In genomic region chr2L:12063035-12063434, dm6 we compare ENCODE assay signal across 1 fruit fly cellular context.
A peak's percentile ranks its signal among the peaks of the same experiment; 100 is the strongest.
TF ChIP-seq lines count a peak whose summit lies in the region.

TSS of gene Rab3-GAP (minus strand) at chr2L:12063184.

TF ChIP-seq in whole organism, embryonic, 481 proteins besides CTCF, POLR2A, EP300 and RAD21 (continued from another document and continues in another):
- TF ChIP-seq CoRest (tag; optimal IDR thresholded peaks at IDR 0.05; lab: Kevin White, UChicago) (peak; percentile 10), CG13424 (tag; optimal IDR thresholded peaks at IDR 0.05; lab: Kevin White, UChicago) (peak; percentile 30), sc (optimal IDR thresholded peaks at IDR 0.05; lab: Kevin White, UChicago) (no peak), sc (GFP tag; optimal IDR thresholded peaks at IDR 0.05; lab: Kevin White, UChicago) (no peak), ci (GFP tag; IDR thresholded peaks at IDR 0.05; lab: Robert Waterston, UW) (peak; percentile 44; the same call in 1 of the 3 replicates), CG18764 (GFP tag; optimal IDR thresholded peaks at IDR 0.05; lab: Kevin White, UChicago) (peak; percentile 8), CG17829 (tag; optimal IDR thresholded peaks at IDR 0.05; lab: Kevin White, UChicago) (peak; percentile 70), CG6791 (GFP tag; IDR thresholded peaks at IDR 0.05; lab: Robert Waterston, UW; ENCODE audit: partially characterized antibody) (peak; percentile 45; the same call in 1 of the 3 replicates), Chrac-16 (GFP tag; optimal IDR thresholded peaks at IDR 0.05; lab: Kevin White, UChicago) (peak; percentile 29), MESR4 (GFP tag; optimal IDR thresholded peaks at IDR 0.05; lab: Kevin White, UChicago) (peak; percentile 50), CG13624 (GFP tag; optimal IDR thresholded peaks at IDR 0.05; lab: Kevin White, UChicago) (peak; percentile 1), NfI (GFP tag; optimal IDR thresholded peaks at IDR 0.05; lab: Kevin White, UChicago) (no peak), nmo (GFP tag; optimal IDR thresholded peaks at IDR 0.05; lab: Kevin White, UChicago) (peak; percentile 51), CG14710 (tag; optimal IDR thresholded peaks at IDR 0.05; lab: Kevin White, UChicago) (peak; percentile 51), CG17568 (GFP tag; optimal IDR thresholded peaks at IDR 0.05; lab: Kevin White, UChicago) (no peak), cg (GFP tag; optimal IDR thresholded peaks at IDR 0.05; lab: Kevin White, UChicago) (no peak), CG1603 (tag; optimal IDR thresholded peaks at IDR 0.05; lab: Kevin White, UChicago) (peak; percentile 59), pzg (GFP tag; optimal IDR thresholded peaks at IDR 0.05; lab: Kevin White, UChicago) (peak; percentile 52), Atf6 (GFP tag; IDR thresholded peaks at IDR 0.05; lab: Robert Waterston, UW) (0 out of 2 replicates have a peak, but pooled peaks have one; percentile 15), Dref (GFP tag; IDR thresholded peaks at IDR 0.05; lab: Robert Waterston, UW) (peak; percentile 84), pita (GFP tag; optimal IDR thresholded peaks at IDR 0.05; lab: Kevin White, UChicago) (no peak), CG11695 (GFP tag; IDR thresholded peaks at IDR 0.05; lab: Robert Waterston, UW) (peak; percentile 44; the same call in 1 of the 3 replicates), CG7963 (GFP tag; IDR thresholded peaks at IDR 0.05; lab: Robert Waterston, UW; ENCODE audit: partially characterized antibody) (peak; percentile 42; the same call in 1 of the 3 replicates), wdn (GFP tag; IDR thresholded peaks at IDR 0.05; lab: Robert Waterston, UW) (no peak), CG8290 (GFP tag; optimal IDR thresholded peaks at IDR 0.05; lab: Kevin White, UChicago) (peak; percentile 26), CG8290 (tag; optimal IDR thresholded peaks at IDR 0.05; lab: Kevin White, UChicago) (no peak), Pdp1 (GFP tag; optimal IDR thresholded peaks at IDR 0.05; lab: Kevin White, UChicago) (peak in 1 of 2 experiments; percentile 37), BEAF-32 (GFP tag; optimal IDR thresholded peaks at IDR 0.05; lab: Kevin White, UChicago) (peak; percentile 36), sob (GFP tag; IDR thresholded peaks at IDR 0.05; lab: Robert Waterston, UW) (peak; percentile 29; the same call in 1 of the 2 replicates), sna (GFP tag; IDR thresholded peaks at IDR 0.05; lab: Robert Waterston, UW; ENCODE audit: partially characterized antibody) (peak; percentile 68; the same call in 1 of the 2 replicates), CG7987 (GFP tag; optimal IDR thresholded peaks at IDR 0.05; lab: Kevin White, UChicago) (peak; percentile 18), PHDP (tag; optimal IDR thresholded peaks at IDR 0.05; lab: Kevin White, UChicago) (peak; percentile 29), Med (GFP tag; lab: Kevin White, UChicago) (peak; percentile 78), Blimp-1 (GFP tag; optimal IDR thresholded peaks at IDR 0.05; lab: Kevin White, UChicago) (no peak), az2 (GFP tag; optimal IDR thresholded peaks at IDR 0.05; lab: Kevin White, UChicago) (peak; percentile 33), CG16813 (GFP tag; IDR thresholded peaks at IDR 0.05; lab: Robert Waterston, UW; ENCODE audit: partially characterized antibody) (peak; percentile 45; the same call in 2 of the 3 replicates), crp (GFP tag; optimal IDR thresholded peaks at IDR 0.05; lab: Kevin White, UChicago) (peak; percentile 48 to 93), Jarid2 (GFP tag; optimal IDR thresholded peaks at IDR 0.05; lab: Kevin White, UChicago) (no peak), Fer3 (tag; optimal IDR thresholded peaks at IDR 0.05; lab: Kevin White, UChicago) (peak; percentile 34), Sry-β (GFP tag; optimal IDR thresholded peaks at IDR 0.05; lab: Kevin White, UChicago) (peak; percentile 97), CG32767 (GFP tag; IDR thresholded peaks at IDR 0.05; lab: Robert Waterston, UW) (0 out of 2 replicates have a peak, but pooled peaks have one; percentile 15), zfh1 (GFP tag; IDR thresholded peaks at IDR 0.05; lab: Robert Waterston, UW) (peak; percentile 51; the same call in 1 of the 3 replicates), slbo (GFP tag; IDR thresholded peaks at IDR 0.05; lab: Robert Waterston, UW) (peak; percentile 66), CG8388 (GFP tag; optimal IDR thresholded peaks at IDR 0.05; lab: Kevin White, UChicago) (peak; percentile 15), CG2712 (tag; optimal IDR thresholded peaks at IDR 0.05; lab: Kevin White, UChicago) (peak; percentile 64), lmd (GFP tag; IDR thresholded peaks at IDR 0.05; lab: Robert Waterston, UW) (peak; percentile 10; the same call in 1 of the 2 replicates), Six4 (GFP tag; optimal IDR thresholded peaks at IDR 0.05; lab: Kevin White, UChicago) (peak; percentile 5), H15 (GFP tag; IDR thresholded peaks at IDR 0.05; lab: Robert Waterston, UW) (no peak), CG12659 (GFP tag; optimal IDR thresholded peaks at IDR 0.05; lab: Kevin White, UChicago) (peak; percentile 22), tin (GFP tag; optimal IDR thresholded peaks at IDR 0.05; lab: Kevin White, UChicago) (peak; percentile 29), CG33557 (GFP tag; optimal IDR thresholded peaks at IDR 0.05; lab: Kevin White, UChicago) (no peak), Hsf (GFP tag; optimal IDR thresholded peaks at IDR 0.05; lab: Kevin White, UChicago) (peak; percentile 28), ara (GFP tag; IDR thresholded peaks at IDR 0.05; lab: Robert Waterston, UW) (0 out of 2 replicates have a peak, but pooled peaks have one; percentile 7), Xbp1 (GFP tag; optimal IDR thresholded peaks at IDR 0.05; lab: Kevin White, UChicago) (peak; percentile 17), CG9932 (GFP tag; IDR thresholded peaks at IDR 0.05; lab: Robert Waterston, UW) (0 out of 2 replicates have a peak, but pooled peaks have one; percentile 10), onecut (GFP tag; IDR thresholded peaks at IDR 0.05; lab: Robert Waterston, UW) (peak; percentile 29; the same call in 1 of the 2 replicates), unc-4 (GFP tag; IDR thresholded peaks at IDR 0.05; lab: Robert Waterston, UW; ENCODE audit: partially characterized antibody) (no peak), Dll (GFP tag; IDR thresholded peaks at IDR 0.05; lab: Robert Waterston, UW; ENCODE audit: partially characterized antibody) (peak; percentile 76), CG6854 (GFP tag; optimal IDR thresholded peaks at IDR 0.05; lab: Kevin White, UChicago) (no peak), Antp (GFP tag; optimal IDR thresholded peaks at IDR 0.05; lab: Kevin White, UChicago) (peak; percentile 4), hkb (optimal IDR thresholded peaks at IDR 0.05; lab: Kevin White, UChicago) (no peak), hkb (GFP tag; IDR thresholded peaks at IDR 0.05; lab: Robert Waterston, UW) (peak; percentile 57), CG3281 (GFP tag; optimal IDR thresholded peaks at IDR 0.05; lab: Kevin White, UChicago) (no peak), Dp (GFP tag; optimal IDR thresholded peaks at IDR 0.05; lab: Kevin White, UChicago) (peak; percentile 10), CG12155 (GFP tag; optimal IDR thresholded peaks at IDR 0.05; lab: Kevin White, UChicago) (peak; percentile 22), CG11398 (GFP tag; optimal IDR thresholded peaks at IDR 0.05; lab: Kevin White, UChicago) (no peak), h (optimal IDR thresholded peaks at IDR 0.05; lab: Kevin White, UChicago) (no peak), CG12942 (GFP tag; optimal IDR thresholded peaks at IDR 0.05; lab: Kevin White, UChicago) (peak; percentile 34), Bteb2 (GFP tag; optimal IDR thresholded peaks at IDR 0.05; lab: Kevin White, UChicago) (peak; percentile 27), bsh (GFP tag; optimal IDR thresholded peaks at IDR 0.05; lab: Kevin White, UChicago) (peak in 1 of 2 experiments; percentile 39), lilli (GFP tag; optimal IDR thresholded peaks at IDR 0.05; lab: Kevin White, UChicago) (peak; percentile 37), croc (GFP tag; conservative IDR thresholded peaks at IDR 0.05; lab: Robert Waterston, UW) (no peak), Hmx (GFP tag; optimal IDR thresholded peaks at IDR 0.05; lab: Kevin White, UChicago) (no peak), E2f2 (GFP tag; IDR thresholded peaks at IDR 0.05; lab: Robert Waterston, UW) (peak; percentile 23; the same call in 1 of the 2 replicates), tna (GFP tag; IDR thresholded peaks at IDR 0.05; lab: Robert Waterston, UW; ENCODE audit: partially characterized antibody) (peak; percentile 55), BtbVII (GFP tag; optimal IDR thresholded peaks at IDR 0.05; lab: Kevin White, UChicago) (no peak), CG11504 (tag; optimal IDR thresholded peaks at IDR 0.05; lab: Kevin White, UChicago) (no peak), Rx (GFP tag; IDR thresholded peaks at IDR 0.05; lab: Robert Waterston, UW) (no peak), vvl (GFP tag; IDR thresholded peaks at IDR 0.05; lab: Robert Waterston, UW) (peak; percentile 59), trem (tag; optimal IDR thresholded peaks at IDR 0.05; lab: Kevin White, UChicago) (peak; percentile 78), gcm (GFP tag; optimal IDR thresholded peaks at IDR 0.05; lab: Kevin White, UChicago) (peak; percentile 22), salm (tag; optimal IDR thresholded peaks at IDR 0.05; lab: Kevin White, UChicago) (no peak), Elba2 (GFP tag; optimal IDR thresholded peaks at IDR 0.05; lab: Kevin White, UChicago) (peak; percentile 20), amos (GFP tag; IDR thresholded peaks at IDR 0.05; lab: Robert Waterston, UW; ENCODE audit: partially characterized antibody) (peak; percentile 37; the same call in 1 of the 2 replicates), CG17359 (tag; optimal IDR thresholded peaks at IDR 0.05; lab: Kevin White, UChicago) (peak; percentile 25), CG10267 (tag; optimal IDR thresholded peaks at IDR 0.05; lab: Kevin White, UChicago) (peak; percentile 60), Doc3 (GFP tag; IDR thresholded peaks at IDR 0.05; lab: Robert Waterston, UW; ENCODE audit: partially characterized antibody) (peak; percentile 48), unpg (GFP tag; optimal IDR thresholded peaks at IDR 0.05; lab: Kevin White, UChicago) (peak; percentile 45), CG17328 (GFP tag; IDR thresholded peaks at IDR 0.05; lab: Robert Waterston, UW) (no peak), peb (GFP tag; IDR thresholded peaks at IDR 0.05; lab: Robert Waterston, UW) (no peak), dpn (GFP tag; optimal IDR thresholded peaks at IDR 0.05; lab: Kevin White, UChicago) (peak in 1 of 2 experiments; percentile 53), phol (tag; optimal IDR thresholded peaks at IDR 0.05; lab: Kevin White, UChicago) (peak; percentile 36), CG2116 (GFP tag; optimal IDR thresholded peaks at IDR 0.05; lab: Kevin White, UChicago) (peak; percentile 85), sqz (GFP tag; optimal IDR thresholded peaks at IDR 0.05; lab: Kevin White, UChicago) (no peak), lola (GFP tag; optimal IDR thresholded peaks at IDR 0.05; lab: Kevin White, UChicago) (peak in 1 of 3 experiments; percentile 27), Bgb (GFP tag; IDR thresholded peaks at IDR 0.05; lab: Robert Waterston, UW; ENCODE audit: partially characterized antibody) (peak; percentile 52; the same call in 1 of the 2 replicates), Ada2b (GFP tag; IDR thresholded peaks at IDR 0.05; lab: Robert Waterston, UW) (0 out of 2 replicates have a peak, but pooled peaks have one; percentile 4), grau (tag; optimal IDR thresholded peaks at IDR 0.05; lab: Kevin White, UChicago) (peak; percentile 98), tap (tag; optimal IDR thresholded peaks at IDR 0.05; lab: Kevin White, UChicago) (peak; percentile 4), CG12391 (tag; optimal IDR thresholded peaks at IDR 0.05; lab: Kevin White, UChicago) (peak; percentile 53), Xrp1 (GFP tag; IDR thresholded peaks at IDR 0.05; lab: Robert Waterston, UW) (no peak), HLH4C (GFP tag; IDR thresholded peaks at IDR 0.05; lab: Robert Waterston, UW; ENCODE audit: partially characterized antibody) (peak; percentile 48), Side (GFP tag; optimal IDR thresholded peaks at IDR 0.05; lab: Kevin White, UChicago) (no peak), org-1 (GFP tag; optimal IDR thresholded peaks at IDR 0.05; lab: Kevin White, UChicago) (no peak), Stat92E (GFP tag; optimal IDR thresholded peaks at IDR 0.05; lab: Kevin White, UChicago) (peak in 1 of 3 experiments; percentile 19), CG30403 (GFP tag; optimal IDR thresholded peaks at IDR 0.05; lab: Kevin White, UChicago) (peak; percentile 29), gt (GFP tag; IDR thresholded peaks at IDR 0.05; lab: Robert Waterston, UW) (no peak), prd (optimal IDR thresholded peaks at IDR 0.05; lab: Kevin White, UChicago) (no peak), prd (GFP tag; IDR thresholded peaks at IDR 0.05; lab: Robert Waterston, UW) (peak; percentile 69), CG34224 (GFP tag; IDR thresholded peaks at IDR 0.05; lab: Robert Waterston, UW; ENCODE audit: partially characterized antibody) (peak; percentile 79), CG15601 (tag; optimal IDR thresholded peaks at IDR 0.05; lab: Kevin White, UChicago) (peak; percentile 29), chif (GFP tag; optimal IDR thresholded peaks at IDR 0.05; lab: Kevin White, UChicago) (peak in 1 of 2 experiments; percentile 16), pan (optimal IDR thresholded peaks at IDR 0.05; lab: Kevin White, UChicago) (no peak), pan (GFP tag; optimal IDR thresholded peaks at IDR 0.05 in 1 of 2, IDR thresholded peaks at IDR 0.05 in 1 of 2) (peak in 1 of 2 experiments; percentile 40), CG13287 (GFP tag; IDR thresholded peaks at IDR 0.05; lab: Robert Waterston, UW; ENCODE audit: partially characterized antibody) (peak; percentile 77), CG1832 (GFP tag; optimal IDR thresholded peaks at IDR 0.05; lab: Kevin White, UChicago) (no peak), Scr (GFP tag; IDR thresholded peaks at IDR 0.05; lab: Robert Waterston, UW; ENCODE audit: partially characterized antibody) (peak; percentile 48), Myb (GFP tag; optimal IDR thresholded peaks at IDR 0.05; lab: Kevin White, UChicago) (peak; percentile 9), CG18619 (GFP tag; optimal IDR thresholded peaks at IDR 0.05; lab: Kevin White, UChicago) (no peak), CG18262 (tag; optimal IDR thresholded peaks at IDR 0.05; lab: Kevin White, UChicago) (peak; percentile 43), hbn (GFP tag; IDR thresholded peaks at IDR 0.05; lab: Robert Waterston, UW; ENCODE audit: partially characterized antibody) (peak; percentile 63), br (optimal IDR thresholded peaks at IDR 0.05; lab: Kevin White, UChicago) (no peak), CG10147 (GFP tag; optimal IDR thresholded peaks at IDR 0.05; lab: Kevin White, UChicago) (peak; percentile 7), Mes4 (GFP tag; optimal IDR thresholded peaks at IDR 0.05; lab: Kevin White, UChicago) (no peak), Asciz (GFP tag; optimal IDR thresholded peaks at IDR 0.05; lab: Kevin White, UChicago) (peak; percentile 36), row (GFP tag; IDR thresholded peaks at IDR 0.05; lab: Robert Waterston, UW) (peak; percentile 85)
